Worm (Caenorhabditis elegans): ENCODE measurements around the gene ncs-4.

Gene ncs-4

DNA sequence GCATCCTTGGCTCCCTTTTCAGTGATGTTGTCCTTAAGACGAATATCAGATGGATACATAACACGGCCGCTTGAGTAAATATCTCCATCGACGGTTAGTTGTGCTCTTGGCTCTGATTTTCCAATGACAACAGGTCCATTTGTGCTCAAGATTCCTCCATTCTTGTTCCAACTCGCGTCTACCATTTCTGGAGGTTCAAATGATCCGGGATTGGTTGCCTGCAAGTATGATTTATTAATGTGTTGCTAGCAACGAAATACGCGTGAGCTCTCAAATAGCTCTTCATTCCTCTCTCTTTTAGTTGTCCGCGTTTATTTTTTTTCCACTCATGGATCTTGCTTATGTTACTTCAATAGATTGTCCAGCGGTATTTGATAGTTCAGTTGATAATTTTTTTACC lies 7.4 kb downstream of the ncs-4 start, which contains the start of gene arrd-28:
Gene arrd-28, plus strand, starts transcription at position 301 of the 400 bp plus-strand sequence.
- no peak for TF ChIP-seq Y55F3AM.14 (GFP tag; optimal IDR thresholded peaks at IDR 0.05)
- TF ChIP-seq unc-39 (tag; optimal IDR thresholded peaks at IDR 0.05), result no peak
- TF ChIP-seq nhr-11 (tag; optimal IDR thresholded peaks at IDR 0.05), result no peak
- TF ChIP-seq lin-11 (tag; optimal IDR thresholded peaks at IDR 0.05), result no peak

DNA sequence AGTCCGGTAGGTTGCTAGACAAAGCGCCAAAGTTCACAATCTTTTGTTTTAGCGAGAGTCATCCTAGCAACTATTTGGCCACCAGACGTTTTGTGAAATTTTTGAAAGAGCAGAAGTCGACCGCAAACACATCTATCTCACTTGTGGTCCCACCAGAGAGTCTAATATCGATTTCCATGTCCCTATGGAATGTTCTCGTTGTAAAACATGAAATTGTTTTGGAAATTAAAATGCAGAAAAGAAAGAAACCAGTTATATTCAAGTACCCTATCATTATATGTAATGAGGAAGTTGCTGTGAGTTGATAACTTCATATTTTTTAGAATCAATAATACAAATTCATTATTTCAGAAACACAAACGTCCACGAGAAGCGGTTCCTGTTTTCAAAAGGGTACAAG lies 8.4 kb downstream of the ncs-4 start:
- TF ChIP-seq dmd-4 (tag; optimal IDR thresholded peaks at IDR 0.05), result no peak

DNA sequence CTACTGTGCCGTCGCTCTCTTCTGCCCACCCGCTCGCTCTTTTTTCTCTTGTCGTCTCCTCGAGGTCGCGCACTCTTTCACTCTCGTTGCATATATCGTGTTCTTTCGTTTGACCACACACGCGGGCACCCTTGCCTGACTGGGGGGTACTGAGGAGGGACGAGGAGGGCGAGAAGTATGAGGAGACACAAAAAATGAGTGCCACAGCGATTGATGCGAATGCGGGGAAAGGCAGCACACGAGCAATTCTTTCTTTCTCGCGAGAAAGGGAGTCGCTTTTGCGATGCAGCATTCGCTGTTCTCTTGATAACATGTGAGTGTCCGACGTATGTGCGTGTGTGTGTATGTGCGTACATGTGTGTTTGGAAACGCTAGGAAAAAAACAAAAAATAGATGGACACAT lies 12.2 kb downstream of the ncs-4 start:
- no peak for TF ChIP-seq nhr-12 (tag; optimal IDR thresholded peaks at IDR 0.05)
- no peak for TF ChIP-seq aly-2 (tag; optimal IDR thresholded peaks at IDR 0.05)
- TF ChIP-seq ceh-82 (tag; optimal IDR thresholded peaks at IDR 0.05), result no peak
- no peak for TF ChIP-seq skn-1 (tag; optimal IDR thresholded peaks at IDR 0.05)
- TF ChIP-seq sma-9 (GFP tag; optimal IDR thresholded peaks at IDR 0.05), result peak; percentile 12
- TF ChIP-seq sma-9 (tag; optimal IDR thresholded peaks at IDR 0.05), result no peak
- peak; percentile 92 for TF ChIP-seq C34F6.9 (tag; optimal IDR thresholded peaks at IDR 0.05)
- no peak for TF ChIP-seq gmeb-1 (tag; optimal IDR thresholded peaks at IDR 0.05)
- TF ChIP-seq ceh-16 (tag; optimal IDR thresholded peaks at IDR 0.05), result peak; percentile 75
- peak; percentile 79 for TF ChIP-seq egl-27 (tag; optimal IDR thresholded peaks at IDR 0.05)
- TF ChIP-seq crh-2 (tag; optimal IDR thresholded peaks at IDR 0.05), result peak; percentile 83
- no peak for TF ChIP-seq ztf-1 (GFP tag; conservative IDR thresholded peaks at IDR 0.05)
- peak; percentile 64 for TF ChIP-seq lin-11 (tag; optimal IDR thresholded peaks at IDR 0.05)
- no peak for TF ChIP-seq lin-39 (tag; optimal IDR thresholded peaks at IDR 0.05)
- no peak for TF ChIP-seq R02D3.7 (tag; optimal IDR thresholded peaks at IDR 0.05)
- TF ChIP-seq snpc-4 (tag; optimal IDR thresholded peaks at IDR 0.05), result peak; percentile 50
- TF ChIP-seq sem-4 (tag; optimal IDR thresholded peaks at IDR 0.05), result peak; percentile 69
- no peak for TF ChIP-seq ama-1 (optimal IDR thresholded peaks at IDR 0.05)
- peak; percentile 11 for TF ChIP-seq nhr-25 (tag; optimal IDR thresholded peaks at IDR 0.05)
- TF ChIP-seq nhr-10 (tag; optimal IDR thresholded peaks at IDR 0.05), result no peak
- TF ChIP-seq lsy-2 (tag; optimal IDR thresholded peaks at IDR 0.05), result peak; percentile 25 to 73
- TF ChIP-seq peb-1 (tag; optimal IDR thresholded peaks at IDR 0.05), result no peak
- TF ChIP-seq elt-3 (tag; optimal IDR thresholded peaks at IDR 0.05), result no peak
- TF ChIP-seq unc-55 (GFP tag; optimal IDR thresholded peaks at IDR 0.05), result peak; percentile 85
- peak; percentile 77 to 93 for TF ChIP-seq mdl-1 (tag; optimal IDR thresholded peaks at IDR 0.05)
- TF ChIP-seq Y55F3AM.14 (GFP tag; optimal IDR thresholded peaks at IDR 0.05), result peak; percentile 50
- TF ChIP-seq zag-1 (tag; optimal IDR thresholded peaks at IDR 0.05), result peak; percentile 87
- TF ChIP-seq nhr-23 (tag; optimal IDR thresholded peaks at IDR 0.05), result no peak
- no peak for TF ChIP-seq mab-5 (tag; optimal IDR thresholded peaks at IDR 0.05)
- TF ChIP-seq nhr-129 (tag; optimal IDR thresholded peaks at IDR 0.05), result peak; percentile 95
- peak; percentile 81 for TF ChIP-seq fos-1 (tag; optimal IDR thresholded peaks at IDR 0.05)
- TF ChIP-seq nhr-11 (tag; optimal IDR thresholded peaks at IDR 0.05), result no peak
- TF ChIP-seq ztf-11 (tag; optimal IDR thresholded peaks at IDR 0.05), result no peak
- TF ChIP-seq lin-13 (GFP tag; optimal IDR thresholded peaks at IDR 0.05), result peak; percentile 59
- TF ChIP-seq alr-1 (tag; optimal IDR thresholded peaks at IDR 0.05), result no peak
- no peak for TF ChIP-seq unc-39 (tag; optimal IDR thresholded peaks at IDR 0.05)
- TF ChIP-seq elt-1 (tag; optimal IDR thresholded peaks at IDR 0.05), result no peak
- TF ChIP-seq nhr-77 (tag; optimal IDR thresholded peaks at IDR 0.05), result no peak
- peak; percentile 12 for TF ChIP-seq unc-62 (GFP tag; optimal IDR thresholded peaks at IDR 0.05)
- peak; percentile 50 for TF ChIP-seq nhr-6 (tag; optimal IDR thresholded peaks at IDR 0.05)
- no peak for TF ChIP-seq ZK546.5 (tag; optimal IDR thresholded peaks at IDR 0.05)
- no peak for TF ChIP-seq blmp-1 (tag; optimal IDR thresholded peaks at IDR 0.05; ENCODE audit: insufficient read depth)
- no peak for TF ChIP-seq nhr-237 (tag; optimal IDR thresholded peaks at IDR 0.05)
- peak; percentile 93 for TF ChIP-seq F13H6.1 (tag; optimal IDR thresholded peaks at IDR 0.05)
- TF ChIP-seq nhr-21 (tag; optimal IDR thresholded peaks at IDR 0.05), result peak; percentile 74
- peak; percentile 34 for TF ChIP-seq sma-3 (GFP tag; optimal IDR thresholded peaks at IDR 0.05)
- TF ChIP-seq mbf-1 (tag; optimal IDR thresholded peaks at IDR 0.05), result no peak
- TF ChIP-seq ztf-4 (tag; optimal IDR thresholded peaks at IDR 0.05), result peak; percentile 83
- no peak for TF ChIP-seq dmd-4 (tag; optimal IDR thresholded peaks at IDR 0.05)

Data from whole organism, L2 larva.